Fruit fly (Drosophila melanogaster): Measurements from ENCODE around the gene ca.

dm6 chr3R:29765267-29766095, 41.1 kb upstream of the ca start, which contains the start of gene kay:
- TF ChIP-seq CG8119 (GFP tag; IDR thresholded peaks at IDR 0.05) (no peak), Ets21C (GFP tag; optimal IDR thresholded peaks at IDR 0.05) (no peak), CG3032 (tag; optimal IDR thresholded peaks at IDR 0.05) (no peak), Hr38 (GFP tag; optimal IDR thresholded peaks at IDR 0.05) (no peak), CG11294 (GFP tag; IDR thresholded peaks at IDR 0.05) (no peak), CG16779 (tag; optimal IDR thresholded peaks at IDR 0.05) (no peak), ss (GFP tag; optimal IDR thresholded peaks at IDR 0.05) (peak in 1 of 2 experiments; percentile 31), CG11762 (GFP tag; optimal IDR thresholded peaks at IDR 0.05; ENCODE audit: insufficient read depth) (no peak), CG32006 (GFP tag; optimal IDR thresholded peaks at IDR 0.05) (no peak)
